Fruit fly (Drosophila melanogaster): Measurements from ENCODE around the gene Parg.

dm6 chrX:3671469-3672094 is at the start of gene Parg, which contains the start of gene Mnt:
- TF ChIP-seq Jra (GFP tag; optimal IDR thresholded peaks at IDR 0.05) (no peak), N (GFP tag; optimal IDR thresholded peaks at IDR 0.05) (no peak), sage (GFP tag; optimal IDR thresholded peaks at IDR 0.05) (no peak), psq (GFP tag; optimal IDR thresholded peaks at IDR 0.05) (no peak), OdsH (GFP tag; optimal IDR thresholded peaks at IDR 0.05) (no peak), Myc (optimal IDR thresholded peaks at IDR 0.05) (no peak), Vsx2 (GFP tag; optimal IDR thresholded peaks at IDR 0.05; ENCODE audit: partially characterized antibody) (no peak), CG9705 (GFP tag; optimal IDR thresholded peaks at IDR 0.05) (no peak), Dfd (GFP tag; optimal IDR thresholded peaks at IDR 0.05) (no peak), pan (optimal IDR thresholded peaks at IDR 0.05) (no peak), fru (GFP tag; optimal IDR thresholded peaks at IDR 0.05) (peak; percentile 19), tai (GFP tag; optimal IDR thresholded peaks at IDR 0.05) (peak; percentile 40), Dif (GFP tag; optimal IDR thresholded peaks at IDR 0.05; ENCODE audit: partially characterized antibody) (no peak), Rel (GFP tag; optimal IDR thresholded peaks at IDR 0.05) (no peak), Rel (tag; optimal IDR thresholded peaks at IDR 0.05) (no peak)
